Worm (Caenorhabditis elegans) whole organism, mixed stage, embryonic: ENCODE measurements around the gene M106.7.

Experiments used
- M03D4.4 ChIP-seq: sonication (generic microtip); optimal IDR thresholded peaks from 2 replicates; lab custom pipeline; 2017; ENCODE audit warnings: mild to moderate bottlenecking, missing genetic modification characterization, missing compliant biosample characterization
- ceh-83 ChIP-seq: fragments of 200-800 bp; sonication (Bioruptor generic); optimal IDR thresholded peaks from 2 replicates; lab custom pipeline; 2018; ENCODE audit warnings: mild to moderate bottlenecking, missing genetic modification characterization, missing compliant biosample characterization
- elt-3 ChIP-seq: fragments of 150-350 bp; optimal IDR thresholded peaks from 2 replicates; lab custom pipeline; 2014; ENCODE audit warnings: missing biosample characterization, missing genetic modification characterization
- flh-1 ChIP-seq: fragments of 200-800 bp; sonication (Bioruptor generic); optimal IDR thresholded peaks from 2 replicates; lab custom pipeline; 2018; ENCODE audit warnings: mild to moderate bottlenecking, missing genetic modification characterization, moderate library complexity, missing compliant biosample characterization
- lin-13 ChIP-seq: fragments of 150-350 bp; optimal IDR thresholded peaks from 2 replicates; lab custom pipeline; 2014; ENCODE audit warnings: missing biosample characterization, missing genetic modification characterization
- lsy-2 ChIP-seq: fragments of 150-350 bp; optimal IDR thresholded peaks from 2 replicates; lab custom pipeline; 2014; ENCODE audit warnings: missing biosample characterization, missing genetic modification characterization

DNA sequence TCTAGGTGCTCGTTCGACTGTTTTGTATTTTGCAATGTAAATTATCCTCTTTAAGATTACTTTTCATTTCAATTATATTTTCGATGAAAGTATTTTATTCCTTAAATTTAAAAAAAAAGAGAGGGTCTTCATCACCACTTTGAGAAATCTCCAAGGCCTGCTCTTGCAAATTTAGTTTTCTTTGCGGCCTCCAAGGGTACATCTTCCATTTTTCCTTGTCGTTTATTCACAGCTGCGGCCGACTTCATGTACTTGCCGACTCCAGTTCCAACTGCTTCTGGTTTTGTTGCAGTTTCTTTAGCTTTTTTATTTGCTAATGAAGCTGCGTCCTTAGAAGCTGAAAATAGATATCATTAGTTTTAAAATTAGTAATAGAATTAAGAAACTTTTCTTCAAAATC lies 13.7 kb upstream of the M106.7 start:
- TF ChIP-seq ceh-83 (GFP tag; lab: Kevin White, UChicago), result no peak
- no peak for TF ChIP-seq lsy-2 (tag; lab: Kevin White, UChicago)
- TF ChIP-seq lin-13 (tag; lab: Kevin White, UChicago), result no peak
- no peak for TF ChIP-seq flh-1 (GFP tag; lab: Kevin White, UChicago)
- no peak for TF ChIP-seq elt-3 (tag; lab: Kevin White, UChicago)
- TF ChIP-seq M03D4.4 (tag; lab: Kevin White, UChicago), result no peak
